Fruit fly (Drosophila melanogaster): ENCODE data around the gene CG32195.

dm6 chr3L:18101421-18101996 lies 11.2 kb upstream of the CG32195 start:
- TF ChIP-seq CG12605 (GFP tag; IDR thresholded peaks at IDR 0.05) (no peak), Pif1A (GFP tag; optimal IDR thresholded peaks at IDR 0.05) (no peak), Ets98B (GFP tag; IDR thresholded peaks at IDR 0.05) (no peak), CG32121 (GFP tag; IDR thresholded peaks at IDR 0.05) (no peak), CG17806 (tag; optimal IDR thresholded peaks at IDR 0.05) (no peak), CG13204 (GFP tag; optimal IDR thresholded peaks at IDR 0.05) (no peak), CG14655 (GFP tag; optimal IDR thresholded peaks at IDR 0.05) (peak; percentile 26), CG15710 (tag; optimal IDR thresholded peaks at IDR 0.05) (no peak), D1 (tag; optimal IDR thresholded peaks at IDR 0.05) (no peak), CG10348 (GFP tag; IDR thresholded peaks at IDR 0.05) (no peak), Snoo (tag; optimal IDR thresholded peaks at IDR 0.05) (no peak)

Data from whole organism, pupa.